Fruit fly (Drosophila melanogaster): ENCODE results near the gene CG14662.

CG14662 gene

DNA sequence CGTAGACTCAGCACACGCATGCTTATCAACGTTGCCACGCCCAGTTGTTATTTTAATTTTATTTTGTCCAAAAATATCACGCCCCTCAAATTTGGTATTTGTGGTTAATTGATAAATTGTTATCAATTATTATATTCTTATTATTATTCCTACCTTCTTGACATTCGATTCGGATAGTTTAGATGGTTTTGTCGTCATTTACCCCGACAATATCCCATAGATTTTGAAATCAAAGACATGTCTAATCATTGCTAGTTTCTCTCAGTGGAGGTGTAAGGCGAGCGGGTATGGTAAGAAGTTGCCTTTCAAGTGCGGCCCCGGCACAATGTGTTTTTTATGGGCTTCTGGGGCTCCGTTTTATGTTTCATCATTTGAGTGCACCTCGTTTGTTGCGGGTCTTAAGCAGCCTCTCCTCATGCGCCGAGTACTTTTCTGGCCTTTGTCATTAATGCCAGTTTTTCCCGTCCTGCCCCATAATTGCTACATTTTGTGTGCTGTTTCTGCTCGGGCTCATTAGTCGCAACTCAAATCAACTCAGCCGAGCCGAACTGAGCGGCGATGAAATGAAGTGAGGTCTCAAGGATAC lies 4.8 kb downstream of the CG14662 start (continued):
- no peak for TF ChIP-seq CG6683 (GFP tag; optimal IDR thresholded peaks at IDR 0.05)
- no peak for TF ChIP-seq CTCF (GFP tag; optimal IDR thresholded peaks at IDR 0.05)
- peak; percentile 25 for TF ChIP-seq CG18599 (GFP tag; optimal IDR thresholded peaks at IDR 0.05)
- TF ChIP-seq bsh (GFP tag; optimal IDR thresholded peaks at IDR 0.05): peak in 1 of 2 experiments; percentile 25
- TF ChIP-seq exex (tag; optimal IDR thresholded peaks at IDR 0.05): peak; percentile 50
- TF ChIP-seq CG11560 (tag; IDR thresholded peaks at IDR 0.05): no peak
- TF ChIP-seq crc (GFP tag; optimal IDR thresholded peaks at IDR 0.05): no peak
- no peak for TF ChIP-seq CG13296 (GFP tag; optimal IDR thresholded peaks at IDR 0.05)
- TF ChIP-seq ems (GFP tag; optimal IDR thresholded peaks at IDR 0.05): no peak
- no peak for TF ChIP-seq maf-S (GFP tag; optimal IDR thresholded peaks at IDR 0.05)
- TF ChIP-seq bigmax (GFP tag; optimal IDR thresholded peaks at IDR 0.05): no peak
- TF ChIP-seq D (optimal IDR thresholded peaks at IDR 0.05): no peak
- TF ChIP-seq D (GFP tag; optimal IDR thresholded peaks at IDR 0.05): peak; percentile 10
- no peak for TF ChIP-seq Nf-YB (GFP tag; optimal IDR thresholded peaks at IDR 0.05)
- no peak for TF ChIP-seq CG2889 (GFP tag; IDR thresholded peaks at IDR 0.05)
- peak; percentile 34 for TF ChIP-seq CG6254 (GFP tag; optimal IDR thresholded peaks at IDR 0.05)
- 0 out of 2 replicates have a peak, but pooled peaks have one; percentile 18 for TF ChIP-seq CG4730 (GFP tag; IDR thresholded peaks at IDR 0.05)
- no peak for TF ChIP-seq CHES-1-like (GFP tag; optimal IDR thresholded peaks at IDR 0.05)
- no peak for TF ChIP-seq Lhr (GFP tag; optimal IDR thresholded peaks at IDR 0.05)
- no peak for TF ChIP-seq fd102C (GFP tag; optimal IDR thresholded peaks at IDR 0.05)
- peak; percentile 44 for TF ChIP-seq CG2712 (tag; optimal IDR thresholded peaks at IDR 0.05)
- no peak for TF ChIP-seq slp2 (GFP tag; optimal IDR thresholded peaks at IDR 0.05)
- no peak for TF ChIP-seq CG1529 (GFP tag; optimal IDR thresholded peaks at IDR 0.05)
- no peak for TF ChIP-seq CG10959 (GFP tag; IDR thresholded peaks at IDR 0.05)
- TF ChIP-seq CG9932 (GFP tag; IDR thresholded peaks at IDR 0.05): no peak
- TF ChIP-seq CG5953 (GFP tag; IDR thresholded peaks at IDR 0.05): no peak
- TF ChIP-seq dan (GFP tag; IDR thresholded peaks at IDR 0.05): no peak
- no peak for TF ChIP-seq stc (GFP tag; IDR thresholded peaks at IDR 0.05)
- no peak for TF ChIP-seq toy (GFP tag; IDR thresholded peaks at IDR 0.05)
- no peak for TF ChIP-seq CG2129 (GFP tag; IDR thresholded peaks at IDR 0.05; ENCODE audit: partially characterized antibody)
- TF ChIP-seq CG1602 (GFP tag; optimal IDR thresholded peaks at IDR 0.05): no peak
- peak; percentile 16 for TF ChIP-seq grn (GFP tag; optimal IDR thresholded peaks at IDR 0.05)
- no peak for TF ChIP-seq chn (GFP tag; optimal IDR thresholded peaks at IDR 0.05)
- no peak for TF ChIP-seq CG12942 (GFP tag; optimal IDR thresholded peaks at IDR 0.05)
- TF ChIP-seq CG34422 (GFP tag; IDR thresholded peaks at IDR 0.05): no peak
- no peak for TF ChIP-seq stwl (tag; optimal IDR thresholded peaks at IDR 0.05)
- peak; percentile 15 for TF ChIP-seq CG33557 (GFP tag; optimal IDR thresholded peaks at IDR 0.05)
- no peak for TF ChIP-seq CG2199 (GFP tag; IDR thresholded peaks at IDR 0.05)
- TF ChIP-seq CG1832 (GFP tag; optimal IDR thresholded peaks at IDR 0.05): no peak
- TF ChIP-seq CG4282 (GFP tag; optimal IDR thresholded peaks at IDR 0.05): no peak
- TF ChIP-seq MBD-R2 (GFP tag; IDR thresholded peaks at IDR 0.05): no peak
- TF ChIP-seq Sox102F (GFP tag; optimal IDR thresholded peaks at IDR 0.05): peak; percentile 14
- no peak for TF ChIP-seq CG10147 (GFP tag; optimal IDR thresholded peaks at IDR 0.05)
- TF ChIP-seq her (GFP tag; optimal IDR thresholded peaks at IDR 0.05): no peak
- no peak for TF ChIP-seq pum (GFP tag; optimal IDR thresholded peaks at IDR 0.05)
- TF ChIP-seq CG5245 (GFP tag; optimal IDR thresholded peaks at IDR 0.05): no peak
- TF ChIP-seq CG30403 (GFP tag; optimal IDR thresholded peaks at IDR 0.05): peak; percentile 11
- TF ChIP-seq CG18764 (GFP tag; optimal IDR thresholded peaks at IDR 0.05): no peak
- TF ChIP-seq br (optimal IDR thresholded peaks at IDR 0.05): no peak
- TF ChIP-seq CG10565 (GFP tag; optimal IDR thresholded peaks at IDR 0.05): no peak
- no peak for TF ChIP-seq CG7357 (GFP tag; IDR thresholded peaks at IDR 0.05)
- no peak for TF ChIP-seq Xbp1 (GFP tag; optimal IDR thresholded peaks at IDR 0.05)
- no peak for TF ChIP-seq CG31224 (GFP tag; IDR thresholded peaks at IDR 0.05)
